Worm (Caenorhabditis elegans): ENCODE results near the gene K09C6.7.
A peak's percentile ranks its signal among the peaks of the same experiment; 100 is the strongest.
"Not testable (repeated sequence)": the region's sequence is repeated elsewhere in the genome, so short reads cannot be mapped to it uniquely, and the experiment has no call there.

The K09C6.7 gene

ce11 chrV:820629-821028 is 18.3 kb downstream of the K09C6.7 start, which contains the start of gene srx-32:
TSS of gene srx-32 (minus strand) at chrV:820729.
- TF ChIP-seq unc-62 (GFP tag; optimal IDR thresholded peaks at IDR 0.05 in 1 of 2): peak in 1 of 2 experiments; percentile 30
- TF ChIP-seq unc-62 (tag; optimal IDR thresholded peaks at IDR 0.05): not testable (repeated sequence)

ce11 chrV:817182-817581 is 21.7 kb downstream of the K09C6.7 start, which contains the start of gene R13D11.1:
TSS of gene R13D11.1 (plus strand) at chrV:817482.
- TF ChIP-seq Y105C5A.15 (GFP tag; IDR thresholded peaks at IDR 0.05) (no peak), nhr-41 (GFP tag; IDR thresholded peaks at IDR 0.05) (no peak), lin-1 (GFP tag; IDR thresholded peaks at IDR 0.05) (no peak), aly-2 (tag; optimal IDR thresholded peaks at IDR 0.05) (no peak), mxl-3 (GFP tag; optimal IDR thresholded peaks at IDR 0.05) (no peak), egl-43 (GFP tag; IDR thresholded peaks at IDR 0.05) (no peak), Y5F2A.4 (GFP tag; optimal IDR thresholded peaks at IDR 0.05) (no peak), dmd-6 (GFP tag; IDR thresholded peaks at IDR 0.05) (no peak), snpc-4 (tag; optimal IDR thresholded peaks at IDR 0.05) (no peak), hlh-30 (tag; optimal IDR thresholded peaks at IDR 0.05; ENCODE audit: insufficient read depth) (no peak), ceh-44 (GFP tag; IDR thresholded peaks at IDR 0.05) (no peak), mxl-2 (GFP tag; conservative IDR thresholded peaks at IDR 0.05) (no peak), ama-1 (optimal IDR thresholded peaks at IDR 0.05) (no peak), daf-12 (tag; optimal IDR thresholded peaks at IDR 0.05) (no peak), dve-1 (tag; optimal IDR thresholded peaks at IDR 0.05; ENCODE audit: insufficient read depth) (no peak), ceh-82 (tag; optimal IDR thresholded peaks at IDR 0.05) (no peak), nhr-6 (tag; optimal IDR thresholded peaks at IDR 0.05) (no peak), daf-16 (GFP tag; optimal IDR thresholded peaks at IDR 0.05) (no peak), daf-16 (tag; optimal IDR thresholded peaks at IDR 0.05) (no peak), madf-9 (GFP tag; conservative IDR thresholded peaks at IDR 0.05) (no peak)

- no peak for TF ChIP-seq F10B5.3 (tag; optimal IDR thresholded peaks at IDR 0.05)
- TF ChIP-seq madf-9 (GFP tag; conservative IDR thresholded peaks at IDR 0.05): no peak
- TF ChIP-seq mxl-3 (GFP tag; optimal IDR thresholded peaks at IDR 0.05): no peak
- no peak for TF ChIP-seq daf-8 (GFP tag; IDR thresholded peaks at IDR 0.05)
- TF ChIP-seq F49E8.2 (tag; optimal IDR thresholded peaks at IDR 0.05; ENCODE audit: borderline replicate concordance): no peak
- TF ChIP-seq nhr-76 (tag; optimal IDR thresholded peaks at IDR 0.05): no peak
- TF ChIP-seq cey-2 (tag; optimal IDR thresholded peaks at IDR 0.05; ENCODE audit: borderline replicate concordance, insufficient read depth): no peak
- TF ChIP-seq aly-2 (tag; optimal IDR thresholded peaks at IDR 0.05): no peak
- no peak for TF ChIP-seq zip-2 (tag; optimal IDR thresholded peaks at IDR 0.05)
- no peak for TF ChIP-seq nhr-11 (tag; optimal IDR thresholded peaks at IDR 0.05)
- TF ChIP-seq gei-8 (GFP tag; optimal IDR thresholded peaks at IDR 0.05): no peak
- no peak for TF ChIP-seq fkh-10 (GFP tag; optimal IDR thresholded peaks at IDR 0.05)
- no peak for TF ChIP-seq snpc-4 (tag; optimal IDR thresholded peaks at IDR 0.05)
Observed at ce11 chrV:814716-815115, 24.2 kb downstream of the K09C6.7 start, which contains the start of gene R13D11.3. TSS of gene R13D11.3 (plus strand) at chrV:815016.

ce11 chrV:813101-813500 is 25.8 kb downstream of the K09C6.7 start, which contains the start of gene R13D11.10:
TSS of gene R13D11.10 (minus strand) at chrV:813201.
- no peak for TF ChIP-seq ceh-20 (GFP tag; IDR thresholded peaks at IDR 0.05)
- TF ChIP-seq aly-2 (tag; optimal IDR thresholded peaks at IDR 0.05): no peak
- TF ChIP-seq dve-1 (tag; optimal IDR thresholded peaks at IDR 0.05; ENCODE audit: insufficient read depth): no peak
- TF ChIP-seq mxl-3 (GFP tag; optimal IDR thresholded peaks at IDR 0.05): no peak
- TF ChIP-seq zip-11 (GFP tag; IDR thresholded peaks at IDR 0.05): no peak
- TF ChIP-seq ztf-11 (tag; optimal IDR thresholded peaks at IDR 0.05): no peak
- no peak for TF ChIP-seq nhr-76 (tag; optimal IDR thresholded peaks at IDR 0.05)
- TF ChIP-seq zip-2 (tag; optimal IDR thresholded peaks at IDR 0.05): no peak
- no peak for TF ChIP-seq R02D3.7 (tag; optimal IDR thresholded peaks at IDR 0.05)
- no peak for TF ChIP-seq nhr-102 (tag; optimal IDR thresholded peaks at IDR 0.05)
- no peak for TF ChIP-seq hlh-11 (tag; optimal IDR thresholded peaks at IDR 0.05)
- TF ChIP-seq unc-130 (GFP tag; optimal IDR thresholded peaks at IDR 0.05): no peak
- TF ChIP-seq ctbp-1 (GFP tag; IDR thresholded peaks at IDR 0.05): no peak
